Worm (Caenorhabditis elegans): ENCODE data around the gene C45B11.9.

ce11 chrV:11004094-11004493 is 36.0 kb upstream of the C45B11.9 start:
- no peak for TF ChIP-seq sea-2 (GFP tag; optimal IDR thresholded peaks at IDR 0.05)
- TF ChIP-seq ztf-11 (tag; optimal IDR thresholded peaks at IDR 0.05): no peak
- TF ChIP-seq snpc-4 (tag; optimal IDR thresholded peaks at IDR 0.05): no peak
- no peak for TF ChIP-seq ztf-4 (tag; optimal IDR thresholded peaks at IDR 0.05)
- no peak for TF ChIP-seq ceh-16 (tag; optimal IDR thresholded peaks at IDR 0.05)
- no peak for TF ChIP-seq unc-62 (GFP tag; optimal IDR thresholded peaks at IDR 0.05)
- TF ChIP-seq nhr-28 (tag; optimal IDR thresholded peaks at IDR 0.05): no peak
- no peak for TF ChIP-seq zag-1 (tag; optimal IDR thresholded peaks at IDR 0.05)
- no peak for TF ChIP-seq lin-15B (tag; optimal IDR thresholded peaks at IDR 0.05)
- no peak for TF ChIP-seq pha-4 (tag; optimal IDR thresholded peaks at IDR 0.05)
- TF ChIP-seq nhr-11 (tag; optimal IDR thresholded peaks at IDR 0.05): no peak
- TF ChIP-seq skn-1 (tag; optimal IDR thresholded peaks at IDR 0.05): no peak
- TF ChIP-seq lin-39 (tag; optimal IDR thresholded peaks at IDR 0.05): no peak
- TF ChIP-seq ceh-82 (tag; optimal IDR thresholded peaks at IDR 0.05): no peak

All from whole organism, L3 larva.